Worm (Caenorhabditis elegans) whole organism, L1 larva: ENCODE results near the gene pfd-2.

Experiments used
- blmp-1 ChIP-seq: fragments of 150-350 bp; optimal IDR thresholded peaks from 2 replicates; lab custom pipeline; 2014; ENCODE audit warnings: missing biosample characterization, missing genetic modification characterization
- ceh-82 ChIP-seq, 3 experiments: fragments of 150-350 bp in 1 of 3; sonication (generic microtip) in 2 of 3; optimal IDR thresholded peaks; 2 replicates each; lab custom pipeline; 2014 to 2017; ENCODE audit warnings: missing biosample characterization in 3 of 3, missing genetic modification characterization in 3 of 3
- ces-1 ChIP-seq: fragments of 150-350 bp; optimal IDR thresholded peaks from 2 replicates; lab custom pipeline; 2014; ENCODE audit warnings: missing biosample characterization, missing genetic modification reagents, missing genetic modification characterization
- dpl-1 ChIP-seq, 3 experiments: fragments of 150-350 bp in 2 of 3; sonication (generic microtip) in 1 of 3; optimal IDR thresholded peaks; 2 replicates each; lab custom pipeline; 2014 to 2017; ENCODE audit warnings: missing biosample characterization in 3 of 3, missing genetic modification characterization in 3 of 3, missing genetic modification reagents in 3 of 3
- egl-13 ChIP-seq: sonication (generic microtip); optimal IDR thresholded peaks from 2 replicates; lab custom pipeline; 2016; ENCODE audit warnings: missing genotype, missing genetic modification reagents, missing genetic modification characterization, missing compliant biosample characterization
- ets-5 ChIP-seq: fragments of 200-800 bp; sonication (Bioruptor generic); IDR thresholded peaks from 2 replicates; pipeline ENCODE4 v1.3.6; 2022; ENCODE audit warnings: missing genetic modification characterization, missing compliant biosample characterization
- fkh-4 ChIP-seq: sonication (generic microtip); optimal IDR thresholded peaks from 2 replicates; lab custom pipeline; 2016; ENCODE audit warnings: missing compliant biosample characterization, missing genetic modification characterization, borderline replicate concordance
- lsy-2 ChIP-seq, 2 experiments: fragments of 150-350 bp; optimal IDR thresholded peaks; 2 replicates each; lab custom pipeline; 2014; ENCODE audit warnings: missing biosample characterization in 2 of 2, missing genetic modification characterization in 2 of 2
- mef-2 ChIP-seq: fragments of 150-350 bp; optimal IDR thresholded peaks from 2 replicates; lab custom pipeline; 2014; ENCODE audit warnings: missing biosample characterization, missing genetic modification characterization
- nhr-84 ChIP-seq: sonication (generic microtip); optimal IDR thresholded peaks from 2 replicates; lab custom pipeline; 2017; ENCODE audit warnings: missing biosample characterization, missing genetic modification characterization
- pqm-1 ChIP-seq: sonication (generic microtip); optimal IDR thresholded peaks from 3 replicates; lab custom pipeline; 2017; ENCODE audit warnings: missing biosample characterization, missing genetic modification characterization
- ztf-4 ChIP-seq: fragments of 150-350 bp; optimal IDR thresholded peaks from 2 replicates; lab custom pipeline; 2014; ENCODE audit warnings: missing biosample characterization, missing genetic modification characterization

DNA sequence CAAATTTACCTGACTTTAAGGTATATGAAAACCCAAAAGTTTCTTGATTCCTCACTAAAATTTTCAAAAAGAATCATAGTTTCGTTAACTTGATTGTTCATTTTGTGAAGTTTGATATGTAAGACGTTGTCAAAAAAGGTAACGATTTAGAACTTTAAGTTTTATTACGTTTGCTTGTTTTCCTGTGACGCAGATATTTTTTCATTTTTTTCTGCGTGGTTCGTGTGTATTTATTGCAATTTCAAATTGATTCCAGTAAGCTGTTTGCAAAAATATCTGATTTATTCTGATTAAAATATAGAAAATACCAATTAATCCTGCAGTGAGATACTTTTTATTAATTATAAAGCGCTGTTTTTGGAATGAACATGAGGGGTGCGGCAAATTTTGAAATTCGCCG is 10.5 kb upstream of the pfd-2 start, which contains the start of gene srw-40:
- TF ChIP-seq mef-2 (tag; lab: Kevin White, UChicago): no peak
- TF ChIP-seq ces-1: no peak
- TF ChIP-seq ets-5 (GFP tag; lab: Robert Waterston, UW): no peak
- TF ChIP-seq lsy-2 (tag; optimal IDR thresholded peaks at IDR 0.05; lab: Kevin White, UChicago): no peak
- no peak for TF ChIP-seq nhr-84
- no peak for TF ChIP-seq ztf-4 (tag; lab: Kevin White, UChicago)
- no peak for TF ChIP-seq ceh-82 (tag; optimal IDR thresholded peaks at IDR 0.05; lab: Kevin White, UChicago)
- no peak for TF ChIP-seq dpl-1 (GFP tag; optimal IDR thresholded peaks at IDR 0.05; lab: Kevin White, UChicago)
- TF ChIP-seq fkh-4 (tag; lab: Kevin White, UChicago): no peak
- no peak for TF ChIP-seq pqm-1 (tag; lab: Kevin White, UChicago)
- TF ChIP-seq egl-13 (tag; lab: Kevin White, UChicago): no peak
- TF ChIP-seq blmp-1 (tag; lab: Kevin White, UChicago): no peak
